Worm (Caenorhabditis elegans) whole organism, L2 larva: ENCODE data around the gene F53E10.6.
"Not testable (repeated sequence)": the region's sequence is repeated elsewhere in the genome, so short reads cannot be mapped to it uniquely, and the experiment has no call there.

Experiments used
- C34F6.9 ChIP-seq: fragments of 150-350 bp; optimal IDR thresholded peaks from 2 replicates; lab custom pipeline; 2014; ENCODE audit warnings: missing biosample characterization, missing genetic modification characterization
- ZK546.5 ChIP-seq: sonication (generic microtip); optimal IDR thresholded peaks from 2 replicates; lab custom pipeline; 2017; ENCODE audit warnings: missing biosample characterization, missing genetic modification characterization
- alr-1 ChIP-seq: fragments of 150-350 bp; optimal IDR thresholded peaks from 2 replicates; lab custom pipeline; 2014; ENCODE audit warnings: missing biosample characterization, missing genetic modification characterization
- ama-1 ChIP-seq: fragments of 150-350 bp; optimal IDR thresholded peaks from 2 replicates; lab custom pipeline; 2018; ENCODE audit warnings: inconsistent platforms
- ceh-16 ChIP-seq: fragments of 150-350 bp; optimal IDR thresholded peaks from 2 replicates; lab custom pipeline; 2014; ENCODE audit warnings: missing biosample characterization, missing genetic modification characterization
- dmd-4 ChIP-seq: sonication (generic microtip); optimal IDR thresholded peaks from 2 replicates; lab custom pipeline; 2017; ENCODE audit warnings: missing biosample characterization, missing genetic modification characterization
- egl-27 ChIP-seq: sonication (generic microtip); optimal IDR thresholded peaks from 3 replicates; lab custom pipeline; 2017; ENCODE audit warnings: missing biosample characterization, missing genetic modification reagents, missing genetic modification characterization
- elt-1 ChIP-seq: fragments of 150-350 bp; optimal IDR thresholded peaks from 2 replicates; lab custom pipeline; 2014; ENCODE audit warnings: missing biosample characterization, missing genetic modification characterization
- fos-1 ChIP-seq: fragments of 150-350 bp; optimal IDR thresholded peaks from 2 replicates; lab custom pipeline; 2014; ENCODE audit warnings: missing biosample characterization, missing genetic modification characterization
- gmeb-1 ChIP-seq: fragments of 150-350 bp; optimal IDR thresholded peaks from 2 replicates; lab custom pipeline; 2014; ENCODE audit warnings: missing biosample characterization, missing genetic modification characterization
- lin-11 ChIP-seq: fragments of 150-350 bp; sonication (generic microtip); optimal IDR thresholded peaks from 2 replicates; lab custom pipeline; 2014; ENCODE audit warnings: missing biosample characterization, missing genetic modification characterization, inconsistent platforms, mixed read lengths
- lin-39 ChIP-seq: fragments of 150-350 bp; optimal IDR thresholded peaks from 2 replicates; lab custom pipeline; 2014; ENCODE audit warnings: missing biosample characterization, missing genetic modification reagents, missing genetic modification characterization
- mdl-1 ChIP-seq, 2 experiments: fragments of 150-350 bp in 1 of 2; sonication (generic microtip) in 1 of 2; optimal IDR thresholded peaks; 2 replicates each; lab custom pipeline; 2017; ENCODE audit warnings: missing biosample characterization in 2 of 2, missing genetic modification characterization in 2 of 2
- nhr-11 ChIP-seq: fragments of 150-350 bp; optimal IDR thresholded peaks from 2 replicates; lab custom pipeline; 2014; ENCODE audit warnings: missing biosample characterization, missing genetic modification characterization
- nhr-12 ChIP-seq: fragments of 150-350 bp; optimal IDR thresholded peaks from 2 replicates; lab custom pipeline; 2014; ENCODE audit warnings: missing biosample characterization, missing genetic modification characterization
- nhr-129 ChIP-seq: fragments of 150-350 bp; optimal IDR thresholded peaks from 2 replicates; lab custom pipeline; 2014; ENCODE audit warnings: missing biosample characterization, missing genetic modification characterization
- nhr-21 ChIP-seq: fragments of 150-350 bp; optimal IDR thresholded peaks from 2 replicates; lab custom pipeline; 2014; ENCODE audit warnings: missing biosample characterization, missing genetic modification characterization
- nhr-23 ChIP-seq: fragments of 150-350 bp; optimal IDR thresholded peaks from 2 replicates; lab custom pipeline; 2014; ENCODE audit warnings: missing biosample characterization, missing genetic modification reagents, missing genetic modification characterization
- nhr-25 ChIP-seq: fragments of 150-350 bp; sonication (generic microtip); optimal IDR thresholded peaks from 3 replicates; lab custom pipeline; 2014; ENCODE audit warnings: missing biosample characterization, missing genetic modification characterization
- nhr-6 ChIP-seq: fragments of 150-350 bp; optimal IDR thresholded peaks from 2 replicates; lab custom pipeline; 2014; ENCODE audit warnings: missing biosample characterization, missing genetic modification characterization
- peb-1 ChIP-seq: fragments of 150-350 bp; optimal IDR thresholded peaks from 2 replicates; lab custom pipeline; 2014; ENCODE audit warnings: missing biosample characterization, missing genetic modification characterization
- skn-1 ChIP-seq: sonication (generic microtip); optimal IDR thresholded peaks from 2 replicates; lab custom pipeline; 2017; ENCODE audit warnings: missing biosample characterization, missing genetic modification characterization
- snpc-4 ChIP-seq: fragments of 150-350 bp; optimal IDR thresholded peaks from 2 replicates; lab custom pipeline; 2014; ENCODE audit warnings: missing biosample characterization, missing genetic modification characterization
- unc-39 ChIP-seq: fragments of 150-350 bp; optimal IDR thresholded peaks from 2 replicates; lab custom pipeline; 2014; ENCODE audit warnings: missing biosample characterization, missing genetic modification characterization
- unc-55 ChIP-seq: fragments of 150-350 bp; sonication (generic microtip); optimal IDR thresholded peaks from 3 replicates; lab custom pipeline; 2014; ENCODE audit warnings: missing biosample characterization, missing genetic modification reagents, missing genetic modification characterization
- zag-1 ChIP-seq: fragments of 150-350 bp; optimal IDR thresholded peaks from 2 replicates; lab custom pipeline; 2014; ENCODE audit warnings: missing biosample characterization, missing genetic modification characterization
- ztf-1 ChIP-seq: fragments of 200-800 bp; sonication (Bioruptor generic); conservative IDR thresholded peaks from 2 replicates; pipeline ENCODE4 v1.3.6; 2022; ENCODE audit warnings: missing genetic modification characterization, missing compliant biosample characterization
- ztf-11 ChIP-seq: sonication (generic microtip); optimal IDR thresholded peaks from 2 replicates; lab custom pipeline; 2017; ENCODE audit warnings: missing biosample characterization, missing genetic modification characterization
- ztf-4 ChIP-seq: fragments of 150-350 bp; optimal IDR thresholded peaks from 2 replicates; lab custom pipeline; 2014; ENCODE audit warnings: missing biosample characterization, missing genetic modification characterization

F53E10.6 gene

ce11 chrV:2600543-2600942, 2.3 kb downstream of the F53E10.6 start (continued):
- no peak for TF ChIP-seq ztf-1 (GFP tag; lab: Robert Waterston, UW)
- peak; percentile 69 for TF ChIP-seq C34F6.9 (tag; lab: Kevin White, UChicago)
- TF ChIP-seq, all 48 proteins: peak for 21

- TF ChIP-seq fos-1, dmd-4, peb-1 (tag; lab: Kevin White, UChicago): not testable (repeated sequence)
Observed at ce11 chrV:2598830-2599229, 4.0 kb downstream of the F53E10.6 start, which contains the start of gene F53E10.5. F53E10.5 (minus strand) TSS chrV:2598930.

- no peak for TF ChIP-seq ztf-11 (tag; lab: Kevin White, UChicago)
- TF ChIP-seq egl-27, result no peak
- no peak for TF ChIP-seq nhr-25 (tag; lab: Kevin White, UChicago)
- TF ChIP-seq ceh-16 (tag; lab: Kevin White, UChicago), result no peak
- no peak for TF ChIP-seq unc-39 (tag; lab: Kevin White, UChicago)
- no peak for TF ChIP-seq ZK546.5 (tag; lab: Kevin White, UChicago)
- no peak for TF ChIP-seq skn-1 (tag; lab: Kevin White, UChicago)
- no peak for TF ChIP-seq zag-1
- TF ChIP-seq gmeb-1 (tag; lab: Kevin White, UChicago), result no peak
- TF ChIP-seq nhr-23 (tag; lab: Kevin White, UChicago), result no peak
- TF ChIP-seq elt-1 (tag; lab: Kevin White, UChicago), result no peak
Observed at ce11 chrV:2595720-2596119, 7.1 kb downstream of the F53E10.6 start.

ce11 chrV:2592173-2592676, 10.6 kb downstream of the F53E10.6 start, which contains the start of gene irg-3:
irg-3 (plus strand) TSS chrV:2592591.
- TF ChIP-seq gmeb-1 (tag; lab: Kevin White, UChicago) (peak; percentile 6), nhr-6 (tag; lab: Kevin White, UChicago) (no peak), ztf-1 (GFP tag; lab: Robert Waterston, UW) (no peak), fos-1 (tag; lab: Kevin White, UChicago) (peak; percentile 53), ama-1 (lab: Kevin White, UChicago) (no peak)

- no peak for TF ChIP-seq ztf-1 (GFP tag; lab: Robert Waterston, UW)
- TF ChIP-seq ama-1 (lab: Kevin White, UChicago), result no peak
- no peak for TF ChIP-seq snpc-4 (tag; lab: Kevin White, UChicago)
- no peak for TF ChIP-seq lin-39 (tag; lab: Kevin White, UChicago)
- TF ChIP-seq lin-11 (tag; lab: Kevin White, UChicago), result no peak
- no peak for TF ChIP-seq nhr-6 (tag; lab: Kevin White, UChicago)
- TF ChIP-seq elt-1 (tag; lab: Kevin White, UChicago), result no peak
- TF ChIP-seq nhr-23 (tag; lab: Kevin White, UChicago), result no peak
- TF ChIP-seq ztf-4 (tag; lab: Kevin White, UChicago), result no peak
- no peak for TF ChIP-seq unc-55 (GFP tag; lab: Kevin White, UChicago)
- no peak for TF ChIP-seq ceh-16 (tag; lab: Kevin White, UChicago)
- no peak for TF ChIP-seq zag-1
- no peak for TF ChIP-seq nhr-11 (tag; lab: Kevin White, UChicago)
- TF ChIP-seq ztf-11 (tag; lab: Kevin White, UChicago), result no peak
- TF ChIP-seq fos-1 (tag; lab: Kevin White, UChicago), result no peak
- TF ChIP-seq nhr-129 (tag; lab: Kevin White, UChicago), result no peak
- TF ChIP-seq, all 48 proteins: peak for 0
Observed at ce11 chrV:2589834-2590233, 13.0 kb downstream of the F53E10.6 start.

- TF ChIP-seq egl-27, result no peak
- no peak for TF ChIP-seq unc-39 (tag; lab: Kevin White, UChicago)
- peak; percentile 42 for TF ChIP-seq fos-1 (tag; lab: Kevin White, UChicago)
- TF ChIP-seq mdl-1 (tag; optimal IDR thresholded peaks at IDR 0.05; lab: Kevin White, UChicago), result no peak
Observed at ce11 chrV:2585727-2586126, 17.1 kb downstream of the F53E10.6 start, which contains the start of gene C29G2.6. C29G2.6 (minus strand) TSS chrV:2585908.

ce11 chrV:2580598-2580997, 22.3 kb downstream of the F53E10.6 start, which contains the start of gene C29G2.3:
C29G2.3 (plus strand) TSS chrV:2580898.
- no peak for TF ChIP-seq nhr-21 (tag; lab: Kevin White, UChicago)
- no peak for TF ChIP-seq unc-39 (tag; lab: Kevin White, UChicago)
- no peak for TF ChIP-seq nhr-12
- no peak for TF ChIP-seq alr-1 (tag; lab: Kevin White, UChicago)
- no peak for TF ChIP-seq gmeb-1 (tag; lab: Kevin White, UChicago)
